Worm (Caenorhabditis elegans): ENCODE data around the gene uba-1.

- no peak for TF ChIP-seq nhr-76 (tag; optimal IDR thresholded peaks at IDR 0.05)
- no peak for TF ChIP-seq lin-13 (GFP tag; optimal IDR thresholded peaks at IDR 0.05)
- TF ChIP-seq snpc-4 (tag; optimal IDR thresholded peaks at IDR 0.05) = no peak
- no peak for TF ChIP-seq ZK546.5 (tag; optimal IDR thresholded peaks at IDR 0.05)
- TF ChIP-seq unc-39 (tag; optimal IDR thresholded peaks at IDR 0.05) = no peak
These were observed 41.4 kb downstream of the uba-1 start, which contains the start of gene gon-1 for ce11 chrIV:9953333-9953732.
